Fruit fly (Drosophila melanogaster) whole organism, embryonic: ENCODE results near the gene HemK2.

Experiments used
- CG13296 ChIP-seq: fragments of 200-800 bp; sonication (Bioruptor generic); optimal IDR thresholded peaks from 3 replicates; lab custom pipeline; 2018; ENCODE audit warnings: missing biosample characterization, mild to moderate bottlenecking, missing genetic modification characterization
- Fer3 ChIP-seq: fragments of 200-800 bp; sonication (Bioruptor generic); optimal IDR thresholded peaks from 2 replicates; lab custom pipeline; 2018; ENCODE audit warnings: missing biosample characterization, mild to moderate bottlenecking, missing genetic modification characterization, moderate library complexity
- Lpt ChIP-seq: fragments of >200 bp; optimal IDR thresholded peaks from 2 replicates; lab custom pipeline; 2018; ENCODE audit warnings: missing biosample characterization, missing genetic modification characterization
- Sox102F ChIP-seq: fragments of 200-800 bp; sonication (Bioruptor generic); optimal IDR thresholded peaks from 2 replicates; lab custom pipeline; 2018; ENCODE audit warnings: missing biosample characterization, mild to moderate bottlenecking, missing genetic modification characterization, moderate library complexity
- Taf1 ChIP-seq: fragments of 200-800 bp; sonication (Bioruptor generic); IDR thresholded peaks from 2 replicates; pipeline ENCODE4 v1.3.6; 2022; ENCODE audit warnings: missing biosample characterization, missing genetic modification characterization
- Usf ChIP-seq: fragments of 200-800 bp; sonication (Bioruptor generic); optimal IDR thresholded peaks from 2 replicates; lab custom pipeline; 2017; ENCODE audit warnings: missing genotype, missing biosample characterization, missing genetic modification characterization
- eve ChIP-seq, 2 experiments: fragments of >200 bp; optimal IDR thresholded peaks; 2 replicates each; lab custom pipeline; 2017; ENCODE audit warnings: missing biosample characterization in 2 of 2, missing genetic modification characterization in 2 of 2

DNA sequence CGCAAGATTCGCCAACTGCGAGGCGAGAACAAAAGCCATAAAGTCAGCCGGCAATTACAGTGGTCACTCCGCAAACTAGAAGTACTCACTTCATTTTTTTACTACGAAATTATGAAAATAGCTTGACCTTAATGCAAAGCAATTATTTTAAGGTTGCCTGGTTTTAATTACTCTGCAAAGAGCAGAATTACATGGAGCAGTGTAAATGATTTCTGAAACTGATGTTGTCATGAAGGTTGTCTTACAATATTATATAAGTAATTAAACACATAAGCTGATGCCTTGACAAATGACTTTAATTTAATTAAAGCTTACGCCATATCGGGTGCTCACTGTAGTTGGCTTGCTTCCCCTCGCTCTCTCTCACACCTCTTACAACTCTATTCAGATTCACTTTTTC lies 25.3 kb downstream of the HemK2 start:
- TF ChIP-seq eve (GFP tag; optimal IDR thresholded peaks at IDR 0.05; lab: Kevin White, UChicago) = no peak
- no peak for TF ChIP-seq Taf1 (GFP tag; lab: Robert Waterston, UW)
- TF ChIP-seq CG13296 = peak; percentile 66
- TF ChIP-seq Sox102F = peak; percentile 43
- peak; percentile 43 for TF ChIP-seq Usf
- no peak for TF ChIP-seq Lpt (GFP tag; lab: Kevin White, UChicago)
- TF ChIP-seq Fer3 (tag; lab: Kevin White, UChicago) = peak; percentile 55
